Worm (Caenorhabditis elegans): ENCODE results near the gene lec-11.

lec-11 gene

DNA sequence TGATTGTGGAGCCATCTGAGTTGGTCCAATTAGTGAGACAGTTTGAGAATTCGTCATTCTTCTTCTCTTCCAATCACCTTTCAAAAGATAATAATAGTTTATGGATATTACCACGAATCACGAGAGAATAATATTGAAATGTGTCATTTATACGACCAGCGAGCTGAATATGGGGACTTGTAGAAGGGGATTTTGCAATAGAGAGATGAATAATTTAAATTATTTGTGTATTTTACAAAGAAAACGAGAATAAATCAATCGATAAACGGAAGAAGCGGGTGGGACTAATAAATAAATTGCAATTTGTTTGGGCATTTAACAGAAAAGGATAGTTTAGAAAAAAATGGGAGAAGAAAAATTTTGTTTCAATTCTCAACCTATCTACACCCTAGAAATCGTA is 7.3 kb downstream of the lec-11 start, which contains the start of gene odr-8:
TSS of gene odr-8 (minus strand) at position 101 of the 400 bp plus-strand sequence.
- no peak for TF ChIP-seq R02D3.7 (tag; optimal IDR thresholded peaks at IDR 0.05)
- no peak for TF ChIP-seq elt-3 (tag; optimal IDR thresholded peaks at IDR 0.05)
- no peak for TF ChIP-seq unc-62 (GFP tag; optimal IDR thresholded peaks at IDR 0.05)
- TF ChIP-seq nhr-28 (tag; optimal IDR thresholded peaks at IDR 0.05) = no peak
- TF ChIP-seq unc-39 (tag; optimal IDR thresholded peaks at IDR 0.05) = no peak

DNA sequence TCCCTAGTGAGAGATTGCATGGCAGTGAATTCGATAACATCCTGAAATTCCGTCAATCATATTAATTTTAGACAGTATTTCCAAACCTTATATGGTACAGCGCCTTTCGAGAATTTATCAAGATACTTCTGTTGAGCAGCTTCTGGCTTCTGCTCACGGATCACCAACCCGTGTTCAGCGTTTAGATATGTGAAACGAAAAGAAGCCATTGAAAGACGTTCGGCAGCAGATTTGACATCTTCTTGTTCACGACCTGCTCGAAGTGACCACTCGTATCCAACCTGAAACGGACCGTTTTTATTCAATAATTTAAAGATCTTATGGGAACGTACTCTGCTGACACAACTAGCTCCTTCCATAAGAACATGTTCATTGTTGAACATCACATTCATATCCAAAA is 8.3 kb downstream of the lec-11 start:
- TF ChIP-seq hmg-11 (tag; optimal IDR thresholded peaks at IDR 0.05) = no peak
- TF ChIP-seq ZK546.5 (tag; optimal IDR thresholded peaks at IDR 0.05) = no peak
- no peak for TF ChIP-seq mml-1 (tag; optimal IDR thresholded peaks at IDR 0.05)
- TF ChIP-seq nhr-12 (tag; optimal IDR thresholded peaks at IDR 0.05) = no peak
- TF ChIP-seq R02D3.7 (tag; optimal IDR thresholded peaks at IDR 0.05) = no peak
- no peak for TF ChIP-seq ceh-28 (tag; optimal IDR thresholded peaks at IDR 0.05)
- no peak for TF ChIP-seq nhr-23 (tag; optimal IDR thresholded peaks at IDR 0.05)
- TF ChIP-seq unc-39 (tag; optimal IDR thresholded peaks at IDR 0.05) = no peak

DNA sequence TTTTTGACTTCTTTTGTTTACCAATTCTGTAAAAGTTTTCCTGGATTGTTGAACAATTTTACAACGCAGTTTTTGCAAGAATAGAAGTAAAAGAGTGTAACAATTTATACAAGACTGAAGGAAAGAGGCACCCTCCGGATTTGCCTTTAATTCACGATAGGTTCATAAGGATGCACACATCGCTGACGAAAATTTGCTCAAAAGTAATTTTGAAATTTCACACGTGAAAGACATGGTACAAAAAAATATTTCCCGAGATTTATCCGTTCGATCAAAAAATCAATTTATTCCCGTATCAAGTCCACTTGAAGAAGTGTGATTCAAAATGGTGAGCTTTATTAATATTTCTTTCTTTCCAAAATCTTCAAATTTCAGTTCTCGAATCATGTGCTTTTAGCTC is 12.0 kb downstream of the lec-11 start, which contains the start of gene C43G2.3:
TSS of gene C43G2.3 (plus strand) at position 301 of the 400 bp plus-strand sequence.
- TF ChIP-seq unc-62 (GFP tag; optimal IDR thresholded peaks at IDR 0.05) (no peak), sea-2 (GFP tag; optimal IDR thresholded peaks at IDR 0.05) (no peak), fkh-2 (tag; optimal IDR thresholded peaks at IDR 0.05) (no peak), nhr-67 (tag; optimal IDR thresholded peaks at IDR 0.05) (no peak), nhr-237 (tag; optimal IDR thresholded peaks at IDR 0.05) (no peak), R02D3.7 (tag; optimal IDR thresholded peaks at IDR 0.05) (no peak), nfya-1 (tag; optimal IDR thresholded peaks at IDR 0.05; ENCODE audit: insufficient read depth) (no peak)

DNA sequence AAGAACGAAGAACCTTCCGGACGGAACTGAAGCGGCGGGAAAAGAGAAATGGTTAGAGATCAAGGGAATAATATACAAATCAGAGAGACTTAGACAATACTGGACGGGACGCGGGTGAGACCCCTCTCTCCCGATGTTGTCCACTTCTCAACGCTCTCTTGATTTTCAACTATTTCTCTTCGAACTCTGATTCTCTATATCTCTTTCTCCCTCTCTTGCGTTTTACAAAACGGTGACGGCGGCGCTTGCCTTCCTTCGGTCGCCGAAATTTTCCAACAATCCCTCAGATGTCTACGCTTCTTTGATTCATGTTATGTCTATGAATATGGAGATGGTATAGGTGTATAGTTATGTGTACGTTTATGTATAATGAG is 13.2 kb downstream of the lec-11 start:
- peak; percentile 11 for TF ChIP-seq lsy-12 (tag; optimal IDR thresholded peaks at IDR 0.05)
- TF ChIP-seq lin-39 (tag; optimal IDR thresholded peaks at IDR 0.05) = no peak
- TF ChIP-seq ceh-82 (tag; optimal IDR thresholded peaks at IDR 0.05) = no peak
- no peak for TF ChIP-seq unc-39 (tag; optimal IDR thresholded peaks at IDR 0.05)
- TF ChIP-seq snpc-4 (tag; optimal IDR thresholded peaks at IDR 0.05) = no peak
- no peak for TF ChIP-seq nhr-67 (tag; optimal IDR thresholded peaks at IDR 0.05)
- TF ChIP-seq elt-1 (tag; optimal IDR thresholded peaks at IDR 0.05) = no peak
- TF ChIP-seq fos-1 (tag; optimal IDR thresholded peaks at IDR 0.05) = no peak
- no peak for TF ChIP-seq fkh-10 (GFP tag; optimal IDR thresholded peaks at IDR 0.05)
- no peak for TF ChIP-seq ztf-11 (tag; optimal IDR thresholded peaks at IDR 0.05)
- peak; percentile 3 for TF ChIP-seq ceh-28 (tag; optimal IDR thresholded peaks at IDR 0.05)
- TF ChIP-seq sea-2 (GFP tag; optimal IDR thresholded peaks at IDR 0.05) = no peak
- no peak for TF ChIP-seq ztf-4 (tag; optimal IDR thresholded peaks at IDR 0.05)
- TF ChIP-seq ceh-16 (tag; optimal IDR thresholded peaks at IDR 0.05) = no peak
- no peak for TF ChIP-seq tbx-2 (tag; optimal IDR thresholded peaks at IDR 0.05)
- peak; percentile 58 for TF ChIP-seq hmg-11 (tag; optimal IDR thresholded peaks at IDR 0.05)
- TF ChIP-seq egl-5 (tag; optimal IDR thresholded peaks at IDR 0.05) = no peak
- TF ChIP-seq elt-3 (tag; optimal IDR thresholded peaks at IDR 0.05) = no peak
- TF ChIP-seq aly-2 (tag; optimal IDR thresholded peaks at IDR 0.05) = no peak
- TF ChIP-seq zag-1 (tag; optimal IDR thresholded peaks at IDR 0.05) = no peak
- TF ChIP-seq ZK546.5 (tag; optimal IDR thresholded peaks at IDR 0.05) = no peak
- TF ChIP-seq nhr-23 (tag; optimal IDR thresholded peaks at IDR 0.05) = peak; percentile 76
- TF ChIP-seq nfya-1 (tag; optimal IDR thresholded peaks at IDR 0.05; ENCODE audit: insufficient read depth) = peak; percentile 59
- peak; percentile 53 for TF ChIP-seq elt-2 (tag; optimal IDR thresholded peaks at IDR 0.05)
- TF ChIP-seq pqm-1 (tag; optimal IDR thresholded peaks at IDR 0.05) = peak; percentile 50
- TF ChIP-seq skn-1 (tag; optimal IDR thresholded peaks at IDR 0.05) = no peak
- TF ChIP-seq daf-12 (tag; optimal IDR thresholded peaks at IDR 0.05) = no peak
- no peak for TF ChIP-seq fkh-2 (tag; optimal IDR thresholded peaks at IDR 0.05)
- peak; percentile 81 for TF ChIP-seq nhr-25 (tag; optimal IDR thresholded peaks at IDR 0.05)
- TF ChIP-seq jun-1 (tag; optimal IDR thresholded peaks at IDR 0.05) = peak; percentile 17
- TF ChIP-seq nhr-77 (tag; optimal IDR thresholded peaks at IDR 0.05) = no peak
- TF ChIP-seq nhr-28 (tag; optimal IDR thresholded peaks at IDR 0.05) = no peak
- peak; percentile 43 for TF ChIP-seq nhr-43 (tag; optimal IDR thresholded peaks at IDR 0.05; ENCODE audit: poor library complexity, severe bottlenecking)
- no peak for TF ChIP-seq egl-27 (tag; optimal IDR thresholded peaks at IDR 0.05)
- no peak for TF ChIP-seq mdl-1 (tag; optimal IDR thresholded peaks at IDR 0.05)
- no peak for TF ChIP-seq nhr-11 (tag; optimal IDR thresholded peaks at IDR 0.05)
- no peak for TF ChIP-seq nhr-237 (tag; optimal IDR thresholded peaks at IDR 0.05)
- TF ChIP-seq ama-1 (optimal IDR thresholded peaks at IDR 0.05) = no peak
- peak; percentile 80 for TF ChIP-seq pha-4 (tag; optimal IDR thresholded peaks at IDR 0.05)
- peak; percentile 12 for TF ChIP-seq R02D3.7 (tag; optimal IDR thresholded peaks at IDR 0.05)
- TF ChIP-seq mml-1 (tag; optimal IDR thresholded peaks at IDR 0.05) = no peak
- TF ChIP-seq nhr-12 (tag; optimal IDR thresholded peaks at IDR 0.05) = no peak
- TF ChIP-seq lin-15B (tag; optimal IDR thresholded peaks at IDR 0.05) = peak; percentile 30
- no peak for TF ChIP-seq nhr-76 (tag; optimal IDR thresholded peaks at IDR 0.05)
- TF ChIP-seq unc-62 (GFP tag; optimal IDR thresholded peaks at IDR 0.05) = no peak
- TF ChIP-seq ceh-9 (tag; optimal IDR thresholded peaks at IDR 0.05) = no peak
